Fruit fly (Drosophila melanogaster) ovary, adult (tissue): Measurements from ENCODE around the gene CG3513.

Experiments
- CG17801 ChIP-seq: fragments of 200-800 bp; optimal IDR thresholded peaks from 2 replicates; lab custom pipeline; 2019; ENCODE audit warnings: missing biosample characterization, mild to moderate bottlenecking, missing genetic modification characterization, moderate library complexity; ENCODE audit not compliant: partially characterized antibody

CG3513 gene

DNA sequence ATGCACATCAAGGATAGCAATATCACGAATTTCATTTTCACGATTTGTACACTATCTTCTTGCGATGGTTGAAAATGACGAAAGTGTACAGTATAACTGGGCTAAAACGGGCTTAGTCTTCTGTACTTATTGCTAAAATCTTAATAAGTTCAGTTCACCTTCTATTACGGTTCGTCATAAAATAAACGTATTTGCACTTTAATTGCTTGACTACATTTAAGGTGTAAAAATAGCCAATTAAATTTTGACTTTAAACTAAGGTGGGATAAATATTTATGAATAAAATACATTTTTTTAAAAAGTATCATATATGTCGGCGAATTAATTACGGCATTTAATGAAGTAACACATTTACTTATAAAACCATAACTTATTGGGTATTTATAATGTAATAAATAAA, 23.3 kb downstream of the CG3513 start, which contains the start of gene Sfp24Bb:
TSS of gene Sfp24Bb (minus strand) at position 101 of the 400 bp plus-strand sequence.
- TF ChIP-seq CG17801: no peak

DNA sequence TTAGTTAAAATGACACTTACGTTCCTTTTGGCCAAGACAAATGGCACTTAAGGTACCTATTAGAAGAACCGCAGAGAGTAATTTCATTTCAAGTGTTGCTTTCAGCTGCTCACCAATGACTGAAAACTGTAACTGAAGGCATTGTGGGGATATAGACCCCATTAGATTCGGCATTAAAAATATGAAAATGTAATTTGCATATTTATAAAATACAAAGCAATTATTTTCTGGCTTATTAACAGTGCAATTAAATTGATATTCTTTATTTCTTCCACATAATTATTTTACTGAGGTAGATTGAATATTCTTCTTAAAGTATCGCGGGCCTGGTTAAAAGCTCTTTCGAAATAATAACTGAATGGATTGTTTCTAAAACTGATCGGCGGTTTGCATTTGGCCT, 23.9 kb downstream of the CG3513 start, which contains the start of gene Sfp24Bd:
TSS of gene Sfp24Bd (minus strand) at position 101 of the 400 bp plus-strand sequence.
- TF ChIP-seq CG17801: no peak

DNA sequence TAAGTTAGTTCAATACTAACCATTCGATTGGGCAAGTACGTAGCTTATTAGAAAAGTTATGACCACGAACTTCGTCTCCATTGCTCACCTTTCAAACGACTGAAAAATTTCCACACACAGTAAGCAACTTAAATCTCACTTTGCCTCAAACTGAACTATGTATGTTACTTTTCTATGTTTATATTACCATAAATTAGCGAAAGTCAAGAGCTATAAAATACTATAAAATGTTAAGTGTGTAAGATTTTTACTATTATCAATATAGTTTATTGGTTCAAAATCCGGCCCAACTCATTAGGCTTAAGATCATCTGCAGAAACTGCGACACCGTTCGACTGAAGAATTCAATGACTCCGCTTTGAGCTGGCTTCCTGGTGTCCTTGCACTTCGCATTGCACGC, 24.5 kb downstream of the CG3513 start, which contains the start of gene Sfp24Ba:
TSS of gene Sfp24Ba (minus strand) at position 101 of the 400 bp plus-strand sequence.
- no peak for TF ChIP-seq CG17801

DNA sequence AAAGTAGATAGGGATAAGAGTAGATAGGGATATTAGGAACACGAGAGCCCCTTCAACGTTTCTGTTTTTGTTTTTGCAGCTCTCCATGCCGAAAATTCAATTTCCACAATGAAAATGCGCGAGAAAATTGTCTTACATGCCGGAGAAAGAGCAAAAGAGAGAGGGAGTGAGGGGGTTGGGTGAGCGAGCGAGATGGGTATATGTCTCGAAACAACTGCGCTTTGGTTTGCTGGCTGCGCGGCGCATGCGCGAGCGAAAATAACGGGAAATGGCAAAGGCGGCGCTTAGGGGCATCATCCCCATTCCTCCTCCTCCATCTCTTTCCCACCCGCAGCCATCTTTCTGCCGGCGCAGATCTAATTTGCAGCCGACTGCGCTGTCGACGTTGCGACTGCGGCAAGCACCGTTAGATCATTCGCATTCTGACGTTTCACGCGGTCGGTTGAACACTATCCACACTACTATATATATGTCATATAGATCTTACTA, 30.6 kb downstream of the CG3513 start, which contains the start of gene Drgx:
TSS of gene Drgx (plus strand) at position 439 of the 489 bp plus-strand sequence.
- no peak for TF ChIP-seq CG17801

DNA sequence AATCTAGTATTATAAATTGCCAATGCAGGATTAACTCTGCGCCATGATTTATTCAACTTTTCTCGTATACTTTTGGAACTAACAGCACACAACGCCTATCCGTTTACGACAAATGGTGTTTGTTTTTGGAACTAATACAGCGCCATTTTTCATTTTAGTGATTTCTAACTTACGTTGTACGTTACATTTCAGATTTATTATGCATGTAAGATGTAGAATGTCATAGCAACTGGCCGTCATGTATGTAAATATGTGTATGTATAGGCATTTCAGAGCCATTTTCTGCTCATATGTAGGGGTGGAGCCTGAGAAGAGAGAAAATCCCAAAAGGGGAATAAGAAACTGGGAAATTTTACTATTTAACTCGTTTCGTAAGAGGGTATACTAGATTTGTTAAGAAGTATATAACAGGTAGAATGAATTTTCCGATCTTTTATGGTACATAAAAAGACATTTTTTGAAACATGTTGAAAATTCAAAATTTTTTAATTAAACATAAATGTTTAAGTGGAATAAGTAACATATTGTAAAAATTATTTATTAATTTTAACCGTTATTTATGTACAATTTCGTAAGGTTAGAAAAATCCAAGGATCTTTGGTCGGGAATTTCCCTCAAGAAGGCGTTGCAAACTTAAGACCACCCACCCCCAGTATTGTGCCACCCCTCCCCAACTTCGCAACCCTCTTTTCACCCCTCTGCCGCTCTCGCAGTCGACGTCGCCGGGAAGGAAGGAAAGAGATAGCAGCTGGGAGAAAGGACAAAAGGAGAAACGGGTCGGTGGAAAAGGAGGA, 35.4 kb downstream of the CG3513 start:
- TF ChIP-seq CG17801: no peak

- TF ChIP-seq CG17801: no peak
Measured at dm6 chr2L:3656667-3657066, 36.3 kb downstream of the CG3513 start, which contains the start of gene for. TSS of gene for (minus strand) at chr2L:3656953.

DNA sequence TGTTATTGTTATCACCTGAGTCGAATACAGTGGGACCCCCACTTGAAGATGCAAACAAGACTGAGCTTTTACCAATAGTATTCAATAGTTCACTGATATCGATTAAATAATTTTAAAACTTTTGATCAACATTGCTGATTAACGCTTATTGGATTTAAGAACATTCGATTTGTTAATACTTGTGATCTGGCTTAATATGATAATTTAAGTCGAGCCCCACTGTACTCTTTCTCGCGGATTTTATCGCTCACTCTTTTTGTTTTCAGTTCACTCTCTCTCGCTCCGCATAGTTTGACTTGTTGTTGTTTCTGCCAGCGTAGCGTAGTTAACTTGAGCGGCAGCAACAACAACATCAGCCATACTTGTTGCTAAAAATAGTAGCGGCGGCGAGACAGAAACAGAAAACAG, 37.3 kb downstream of the CG3513 start:
- TF ChIP-seq CG17801: peak; percentile 98

DNA sequence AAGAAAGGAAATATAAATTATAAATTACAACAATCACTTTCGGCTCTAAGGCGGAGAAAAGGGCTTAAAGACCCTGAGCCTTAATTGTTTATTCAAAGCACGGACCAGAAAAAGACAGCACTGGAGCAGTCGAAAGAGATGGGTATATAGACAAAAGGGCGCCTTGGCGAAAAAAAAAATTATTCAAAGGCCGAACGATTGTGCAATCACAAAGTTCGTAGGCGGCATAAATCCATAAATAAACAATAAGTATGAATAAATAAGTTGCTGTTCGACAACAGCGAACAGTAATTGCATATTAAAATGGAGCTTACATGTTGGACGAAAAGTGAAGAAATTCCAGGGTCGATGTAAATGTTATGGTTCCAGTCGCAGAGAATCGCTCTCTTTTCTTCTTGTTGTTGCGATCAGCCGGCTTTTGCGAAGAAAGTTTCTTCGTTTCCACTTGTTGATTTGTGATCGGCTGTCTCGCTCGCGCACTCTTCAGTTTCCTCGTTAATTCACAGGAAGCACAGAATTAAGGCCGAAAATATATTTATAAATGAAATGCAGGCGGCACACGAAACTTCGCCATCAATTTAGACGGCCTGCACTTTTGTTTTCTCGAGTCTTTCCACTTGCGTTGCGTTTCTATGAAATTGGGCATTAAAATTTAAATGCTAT, 37.9 kb downstream of the CG3513 start:
- no peak for TF ChIP-seq CG17801

dm6 chr2L:3648173-3648972, 44.6 kb downstream of the CG3513 start:
- TF ChIP-seq CG17801: no peak

- peak; percentile 14 for TF ChIP-seq CG17801
Measured at dm6 chr2L:3647521-3648172, 45.3 kb downstream of the CG3513 start.

- TF ChIP-seq CG17801: no peak
Measured at dm6 chr2L:3646041-3646440, 46.9 kb downstream of the CG3513 start.

DNA sequence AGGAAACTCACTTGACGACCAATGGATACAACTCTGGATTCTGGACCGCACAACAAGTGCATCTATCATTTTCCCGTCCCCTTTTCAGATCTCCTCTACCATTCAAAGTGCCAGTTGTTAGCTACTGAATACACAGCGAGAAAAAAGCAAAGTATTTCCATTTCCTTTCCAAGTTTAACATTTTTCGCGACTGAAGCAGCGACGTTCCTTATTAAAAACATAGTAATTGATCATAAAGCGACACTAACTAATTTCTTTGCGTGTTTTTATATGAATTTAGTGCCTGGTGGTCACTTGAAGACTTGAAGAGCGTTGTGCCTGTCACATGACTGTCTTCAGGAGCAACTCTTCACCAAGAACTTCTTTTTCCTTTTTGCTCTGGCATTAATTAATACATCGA, 47.6 kb downstream of the CG3513 start:
- TF ChIP-seq CG17801: no peak
